Fruit fly (Drosophila melanogaster): Measurements from ENCODE around the gene CG34001.

- TF ChIP-seq CG9139 (GFP tag; optimal IDR thresholded peaks at IDR 0.05) (no peak), CG8119 (GFP tag; IDR thresholded peaks at IDR 0.05) (no peak), CG10669 (GFP tag; optimal IDR thresholded peaks at IDR 0.05) (no peak), fd59A (GFP tag; optimal IDR thresholded peaks at IDR 0.05) (no peak), esn (GFP tag; optimal IDR thresholded peaks at IDR 0.05) (no peak), Met (GFP tag; optimal IDR thresholded peaks at IDR 0.05) (no peak), svp (GFP tag) (no peak)
Measured at dm6 chr3L:10674940-10675339, 44.1 kb downstream of the CG34001 start.
